Worm (Caenorhabditis elegans) whole organism, young adult: ENCODE data around the gene F11D11.21.

Experiments
- B0261.1 ChIP-seq: sonication (generic microtip); optimal IDR thresholded peaks from 2 replicates; lab custom pipeline; 2016; ENCODE audit warnings: mild to moderate bottlenecking, missing genetic modification characterization, moderate library complexity, missing compliant biosample characterization
- F39B2.1 ChIP-seq: fragments of 200-800 bp; sonication (Bioruptor generic); IDR thresholded peaks from 2 replicates; pipeline ENCODE4 v1.3.6; 2022; ENCODE audit warnings: missing genetic modification reagents, missing genetic modification characterization, missing compliant biosample characterization
- F49E8.2 ChIP-seq: sonication (generic microtip); optimal IDR thresholded peaks from 3 replicates; lab custom pipeline; 2017; ENCODE audit warnings: missing genetic modification characterization, mild to moderate bottlenecking, missing compliant biosample characterization, antibody characterized with exemption, moderate library complexity; ENCODE audit not compliant: insufficient read depth
- attf-3 ChIP-seq: fragments of 200-800 bp; sonication (Bioruptor generic); conservative IDR thresholded peaks from 2 replicates; pipeline ENCODE4 v1.3.6; 2022; ENCODE audit warnings: missing genetic modification reagents, missing genetic modification characterization, missing compliant biosample characterization
- cebp-2 ChIP-seq: fragments of 200-800 bp; sonication (Bioruptor generic); IDR thresholded peaks from 2 replicates; pipeline ENCODE4 v1.3.6; 2022; ENCODE audit warnings: missing genetic modification characterization, missing compliant biosample characterization
- hrde-1 ChIP-seq: sonication (generic microtip); optimal IDR thresholded peaks from 2 replicates; lab custom pipeline; 2016; ENCODE audit warnings: missing genetic modification characterization, mild to moderate bottlenecking, missing compliant biosample characterization, moderate library complexity, missing genotype, missing genetic modification reagents, borderline replicate concordance
- lin-26 ChIP-seq: fragments of 200-800 bp; sonication (Bioruptor generic); IDR thresholded peaks from 2 replicates; pipeline ENCODE4 v1.3.6; 2022; ENCODE audit warnings: missing genetic modification reagents, missing genetic modification characterization, missing compliant biosample characterization
- lin-35 ChIP-seq, 3 experiments: fragments of 150-350 bp in 2 of 3; sonication (generic microtip) in 1 of 3; optimal IDR thresholded peaks; 2 replicates each; lab custom pipeline; 2014 to 2018; ENCODE audit warnings: missing biosample characterization in 3 of 3, missing genetic modification characterization in 3 of 3, missing genetic modification reagents in 3 of 3
- lin-40 ChIP-seq: sonication (generic microtip); optimal IDR thresholded peaks from 2 replicates; lab custom pipeline; 2016; ENCODE audit warnings: missing genetic modification characterization, mild to moderate bottlenecking, missing compliant biosample characterization, missing genotype, missing genetic modification reagents
- lin-54 ChIP-seq: fragments of 200-800 bp; sonication (Bioruptor generic); optimal IDR thresholded peaks from 2 replicates; lab custom pipeline; 2018; ENCODE audit warnings: mild to moderate bottlenecking, missing genetic modification characterization, missing compliant biosample characterization
- mel-28 ChIP-seq: sonication (generic microtip); optimal IDR thresholded peaks from 2 replicates; lab custom pipeline; 2016; ENCODE audit warnings: borderline replicate concordance, mild to moderate bottlenecking, missing genetic modification characterization, missing compliant biosample characterization
- mxl-1 ChIP-seq: sonication (generic microtip); optimal IDR thresholded peaks from 2 replicates; lab custom pipeline; 2016; ENCODE audit warnings: missing genetic modification characterization, missing compliant biosample characterization
- sea-2 ChIP-seq: fragments of 200-800 bp; sonication (Bioruptor generic); IDR thresholded peaks from 2 replicates; pipeline ENCODE4 v1.3.6; 2022; ENCODE audit warnings: missing genetic modification characterization, missing compliant biosample characterization
- tbx-9 ChIP-seq: sonication (generic microtip); optimal IDR thresholded peaks from 2 replicates; lab custom pipeline; 2016; ENCODE audit warnings: borderline replicate concordance, missing genetic modification characterization, inconsistent platforms, missing compliant biosample characterization

DNA sequence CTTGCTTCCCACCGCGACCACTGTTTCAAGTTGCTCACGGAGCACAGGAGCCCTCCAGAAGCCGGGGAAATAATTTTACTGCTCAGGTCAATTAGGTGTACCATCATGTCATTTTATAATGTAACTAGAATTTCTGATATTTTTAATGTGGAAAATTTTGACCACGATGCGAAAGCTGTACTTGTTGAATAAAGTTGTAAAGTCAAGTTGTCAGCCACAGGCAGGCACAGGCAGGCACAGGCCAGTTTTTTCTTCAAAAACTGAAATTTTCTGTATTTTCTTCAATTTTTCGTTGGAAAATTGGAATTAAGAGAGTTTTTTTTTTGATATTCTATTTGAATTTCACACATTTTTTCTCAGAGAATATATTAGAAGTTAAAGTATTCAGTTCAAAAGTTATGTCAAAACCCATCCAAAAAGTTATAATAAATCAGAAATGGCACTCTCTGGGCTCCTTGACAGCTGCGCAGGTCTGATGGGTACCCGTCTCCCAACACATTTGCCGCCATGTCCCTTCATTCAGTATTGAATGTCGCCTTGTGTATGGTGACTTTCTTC is 44.2 kb downstream of the F11D11.21 start, which contains the start of gene Y17D7C.1:
- TF ChIP-seq F49E8.2 = no peak
- no peak for TF ChIP-seq lin-54 (GFP tag; lab: Kevin White, UChicago)
- no peak for TF ChIP-seq sea-2
- no peak for TF ChIP-seq B0261.1 (tag; lab: Kevin White, UChicago)
- no peak for TF ChIP-seq lin-40
- no peak for TF ChIP-seq cebp-2
- no peak for TF ChIP-seq lin-26 (GFP tag; lab: Robert Waterston, UW)
- no peak for TF ChIP-seq F39B2.1
- no peak for TF ChIP-seq mel-28 (tag; lab: Kevin White, UChicago)
- TF ChIP-seq tbx-9 (tag; lab: Kevin White, UChicago) = no peak
- TF ChIP-seq lin-35 (GFP tag; optimal IDR thresholded peaks at IDR 0.05; lab: Kevin White, UChicago) = no peak
- TF ChIP-seq hrde-1 (tag; lab: Kevin White, UChicago) = no peak
- no peak for TF ChIP-seq mxl-1 (tag; lab: Kevin White, UChicago)
- TF ChIP-seq attf-3 = no peak
